Worm (Caenorhabditis elegans) whole organism, L3 larva: ENCODE data around the gene C06E2.5.

Source experiments
- ZK546.5 ChIP-seq: sonication (generic microtip); optimal IDR thresholded peaks from 2 replicates; lab custom pipeline; 2017; ENCODE audit warnings: missing biosample characterization, missing genetic modification characterization
- ama-1 ChIP-seq: fragments of 150-350 bp; optimal IDR thresholded peaks from 2 replicates; lab custom pipeline; 2018
- ceh-16 ChIP-seq: sonication (generic microtip); optimal IDR thresholded peaks from 2 replicates; lab custom pipeline; 2017; ENCODE audit warnings: missing biosample characterization, missing genetic modification characterization
- ceh-28 ChIP-seq: fragments of 150-350 bp; optimal IDR thresholded peaks from 2 replicates; lab custom pipeline; 2014; ENCODE audit warnings: missing biosample characterization, missing genetic modification reagents, missing genetic modification characterization
- ceh-82 ChIP-seq: fragments of 150-350 bp; optimal IDR thresholded peaks from 2 replicates; lab custom pipeline; 2014; ENCODE audit warnings: missing biosample characterization, missing genetic modification characterization
- ceh-9 ChIP-seq: sonication (generic microtip); optimal IDR thresholded peaks from 2 replicates; lab custom pipeline; 2018; ENCODE audit warnings: missing biosample characterization, missing genetic modification characterization
- elt-3 ChIP-seq, 3 experiments: fragments of 150-350 bp in 1 of 3; sonication (generic microtip) in 2 of 3; optimal IDR thresholded peaks; 2 replicates in 2 of 3; 4 replicates in 1 of 3; lab custom pipeline; 2014 to 2017; ENCODE audit warnings: missing biosample characterization in 3 of 3, missing genetic modification characterization in 3 of 3
- eor-1 ChIP-seq, 2 experiments: fragments of 150-350 bp; optimal IDR thresholded peaks; 2 replicates each; lab custom pipeline; 2014 to 2018; ENCODE audit warnings: missing biosample characterization in 2 of 2, missing genetic modification characterization in 2 of 2
- fkh-2 ChIP-seq: fragments of 150-350 bp; optimal IDR thresholded peaks from 2 replicates; lab custom pipeline; 2014; ENCODE audit warnings: missing biosample characterization, missing genetic modification reagents, missing genetic modification characterization
- lin-15B ChIP-seq: fragments of 150-350 bp; optimal IDR thresholded peaks from 2 replicates; lab custom pipeline; 2014; ENCODE audit warnings: missing biosample characterization, missing genetic modification characterization
- lin-39 ChIP-seq: fragments of 150-350 bp; optimal IDR thresholded peaks from 2 replicates; lab custom pipeline; 2018; ENCODE audit warnings: missing biosample characterization, missing genetic modification reagents, missing genetic modification characterization
- lsy-12 ChIP-seq: sonication (generic microtip); optimal IDR thresholded peaks from 2 replicates; lab custom pipeline; 2016; ENCODE audit warnings: mild to moderate bottlenecking, missing genetic modification characterization, missing compliant biosample characterization
- mml-1 ChIP-seq: fragments of 150-350 bp; sonication (generic microtip); optimal IDR thresholded peaks from 3 replicates; lab custom pipeline; 2014; ENCODE audit warnings: missing biosample characterization, missing genetic modification characterization
- nfya-1 ChIP-seq: sonication (generic microtip); optimal IDR thresholded peaks from 2 replicates; lab custom pipeline; 2017; ENCODE audit warnings: missing genetic modification characterization, mild to moderate bottlenecking, missing compliant biosample characterization, antibody characterized with exemption, moderate library complexity; ENCODE audit not compliant: insufficient read depth
- nhr-11 ChIP-seq: fragments of 150-350 bp; optimal IDR thresholded peaks from 2 replicates; lab custom pipeline; 2014; ENCODE audit warnings: missing biosample characterization, missing genetic modification characterization
- nhr-12 ChIP-seq: fragments of 150-350 bp; optimal IDR thresholded peaks from 2 replicates; lab custom pipeline; 2014; ENCODE audit warnings: missing biosample characterization, missing genetic modification characterization
- nhr-237 ChIP-seq: fragments of 150-350 bp; optimal IDR thresholded peaks from 2 replicates; lab custom pipeline; 2014; ENCODE audit warnings: missing biosample characterization, missing genetic modification characterization
- nhr-25 ChIP-seq: sonication (generic microtip); optimal IDR thresholded peaks from 2 replicates; lab custom pipeline; 2017; ENCODE audit warnings: missing biosample characterization, missing genetic modification characterization
- nhr-43 ChIP-seq: sonication (generic microtip); optimal IDR thresholded peaks from 2 replicates; lab custom pipeline; 2016; ENCODE audit warnings: mild to moderate bottlenecking, missing genetic modification characterization, missing compliant biosample characterization; ENCODE audit not compliant: poor library complexity, severe bottlenecking
- nhr-67 ChIP-seq: fragments of 150-350 bp; optimal IDR thresholded peaks from 2 replicates; lab custom pipeline; 2014; ENCODE audit warnings: missing biosample characterization, missing genetic modification characterization
- nhr-77 ChIP-seq: fragments of 150-350 bp; optimal IDR thresholded peaks from 2 replicates; lab custom pipeline; 2014; ENCODE audit warnings: missing biosample characterization, missing genetic modification characterization
- pha-4 ChIP-seq: fragments of 150-350 bp; optimal IDR thresholded peaks from 2 replicates; lab custom pipeline; 2014; ENCODE audit warnings: missing biosample characterization, missing genetic modification reagents, missing genetic modification characterization
- pqm-1 ChIP-seq: fragments of 150-350 bp; optimal IDR thresholded peaks from 2 replicates; lab custom pipeline; 2017; ENCODE audit warnings: missing biosample characterization, missing genetic modification characterization, inconsistent platforms
- sea-2 ChIP-seq: fragments of 150-350 bp; sonication (generic microtip); optimal IDR thresholded peaks from 4 replicates; lab custom pipeline; 2014; ENCODE audit warnings: missing biosample characterization, missing genetic modification reagents, missing genetic modification characterization
- snpc-4 ChIP-seq: fragments of 150-350 bp; optimal IDR thresholded peaks from 2 replicates; lab custom pipeline; 2014; ENCODE audit warnings: missing biosample characterization, missing genetic modification characterization
- unc-62 ChIP-seq: fragments of 150-350 bp; sonication (generic microtip); optimal IDR thresholded peaks from 4 replicates; lab custom pipeline; 2014; ENCODE audit warnings: missing biosample characterization, missing genetic modification reagents, missing genetic modification characterization
- zag-1 ChIP-seq: fragments of 150-350 bp; optimal IDR thresholded peaks from 2 replicates; lab custom pipeline; 2014; ENCODE audit warnings: missing biosample characterization, missing genetic modification characterization

The C06E2.5 gene

DNA sequence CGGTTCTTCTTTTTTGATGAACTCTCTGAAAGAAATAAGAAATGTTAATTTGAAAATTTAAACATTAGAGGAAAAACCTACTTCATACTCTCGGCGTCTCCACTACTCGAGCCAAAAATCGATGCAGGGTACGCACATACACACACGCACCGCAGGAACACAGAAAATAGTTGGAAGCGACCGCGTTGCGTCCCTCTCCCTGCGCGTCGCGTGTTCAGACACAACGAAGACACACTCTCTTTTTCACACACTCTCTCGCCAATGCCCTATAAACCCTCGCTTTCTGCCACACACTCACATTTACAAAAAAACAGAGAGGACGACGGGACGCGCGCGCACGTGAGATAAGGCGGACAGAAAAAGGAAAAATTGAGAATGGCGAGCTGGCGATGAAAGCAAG is 46.8 kb downstream of the C06E2.5 start, which contains the start of gene R04E5.9 (continued):
- TF ChIP-seq lin-15B (peak; percentile 60), snpc-4 (tag; lab: Kevin White, UChicago) (peak; percentile 69), eor-1 (tag; optimal IDR thresholded peaks at IDR 0.05; lab: Kevin White, UChicago) (no peak), elt-3 (tag; optimal IDR thresholded peaks at IDR 0.05; lab: Kevin White, UChicago) (no peak), nhr-12 (tag; lab: Kevin White, UChicago) (no peak), fkh-2 (tag; lab: Kevin White, UChicago) (no peak), ceh-16 (tag; lab: Kevin White, UChicago) (no peak), ceh-82 (tag; lab: Kevin White, UChicago) (peak; percentile 18), nhr-237 (no peak), lin-39 (tag; lab: Kevin White, UChicago) (peak; percentile 94), sea-2 (GFP tag; lab: Kevin White, UChicago) (peak; percentile 90), unc-62 (GFP tag; lab: Kevin White, UChicago) (no peak), ama-1 (lab: Kevin White, UChicago) (peak; percentile 70), zag-1 (tag; lab: Kevin White, UChicago) (no peak), nhr-25 (tag; lab: Kevin White, UChicago) (peak; percentile 77), ZK546.5 (no peak), nfya-1 (tag; lab: Kevin White, UChicago) (peak; percentile 94), nhr-43 (tag; lab: Kevin White, UChicago) (peak; percentile 47), lsy-12 (tag; lab: Kevin White, UChicago) (peak; percentile 10), pha-4 (tag; lab: Kevin White, UChicago) (peak; percentile 95), nhr-77 (tag; lab: Kevin White, UChicago) (no peak), mml-1 (peak; percentile 16), pqm-1 (tag; lab: Kevin White, UChicago) (peak; percentile 69), ceh-9 (tag; lab: Kevin White, UChicago) (no peak), ceh-28 (tag; lab: Kevin White, UChicago) (peak; percentile 86), nhr-11 (tag; lab: Kevin White, UChicago) (no peak)

DNA sequence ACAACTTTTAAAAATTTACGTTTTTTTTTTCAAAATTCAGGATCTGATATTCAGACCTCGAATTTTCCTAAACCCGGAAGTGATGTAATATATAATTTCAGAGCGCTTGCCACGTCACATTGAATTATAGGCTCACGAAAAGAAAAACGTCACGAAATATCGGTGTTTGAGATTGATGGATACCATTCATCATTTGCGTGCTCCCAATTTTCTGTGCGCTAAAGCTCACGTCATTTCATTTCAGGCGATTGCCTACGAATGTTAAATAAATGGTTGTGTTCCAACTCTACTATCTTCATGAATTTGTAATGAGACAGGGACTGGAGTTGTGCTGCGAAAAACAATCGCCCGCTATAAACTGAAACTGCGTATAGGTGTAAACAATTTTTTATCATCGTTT is 49.0 kb downstream of the C06E2.5 start:
- TF ChIP-seq lsy-12 (tag; lab: Kevin White, UChicago) (no peak), lin-39 (tag; lab: Kevin White, UChicago) (peak; percentile 71), pqm-1 (tag; lab: Kevin White, UChicago) (no peak), nhr-25 (tag; lab: Kevin White, UChicago) (no peak), nhr-67 (no peak), ceh-9 (tag; lab: Kevin White, UChicago) (no peak)
